Fruit fly (Drosophila melanogaster): ENCODE data around the gene Klp98A.

- no peak for TF ChIP-seq ovo (GFP tag; optimal IDR thresholded peaks at IDR 0.05)
- TF ChIP-seq cnc (optimal IDR thresholded peaks at IDR 0.05), result no peak
- no peak for TF ChIP-seq Clk (GFP tag; optimal IDR thresholded peaks at IDR 0.05)
- TF ChIP-seq toe (GFP tag; optimal IDR thresholded peaks at IDR 0.05), result no peak
- TF ChIP-seq CG11617 (GFP tag; optimal IDR thresholded peaks at IDR 0.05), result no peak
- TF ChIP-seq tj (GFP tag; optimal IDR thresholded peaks at IDR 0.05), result no peak
Measured at dm6 chr3R:27547378-27547949, 11.5 kb downstream of the Klp98A start.

All from whole organism, adult.